Fruit fly (Drosophila melanogaster) whole organism, embryonic: ENCODE results near the gene Hmt4-20.

ENCODE experiments used
- CG11085 ChIP-seq: fragments of 200-800 bp; sonication (Bioruptor generic); IDR thresholded peaks from 2 replicates; pipeline ENCODE4 v1.3.6; 2022; ENCODE audit warnings: missing biosample characterization, missing genetic modification characterization
- CG12236 ChIP-seq: fragments of 200-800 bp; sonication (Bioruptor generic); optimal IDR thresholded peaks from 2 replicates; lab custom pipeline; 2016; ENCODE audit warnings: missing biosample characterization, missing genetic modification characterization
- CG18011 ChIP-seq: fragments of 200-800 bp; sonication (Bioruptor generic); optimal IDR thresholded peaks from 2 replicates; lab custom pipeline; 2017; ENCODE audit warnings: missing biosample characterization, missing genetic modification characterization, mild to moderate bottlenecking, moderate library complexity, missing genotype
- CG6175 ChIP-seq: fragments of 200-800 bp; sonication (Bioruptor generic); IDR thresholded peaks from 3 replicates; pipeline ENCODE4 v1.3.6; 2022; ENCODE audit warnings: missing biosample characterization, missing genetic modification characterization
- Fer2 ChIP-seq: fragments of 200-800 bp; sonication (Bioruptor generic); optimal IDR thresholded peaks from 2 replicates; lab custom pipeline; 2018; ENCODE audit warnings: missing biosample characterization, mild to moderate bottlenecking, missing genetic modification characterization, moderate library complexity
- prd ChIP-seq, 3 experiments: fragments of >200 bp in 2 of 3; fragments of 200-800 bp in 1 of 3; sonication (Bioruptor generic) in 1 of 3; optimal IDR thresholded peaks in 2 of 3; IDR thresholded peaks in 1 of 3; 2 replicates in 2 of 3; 3 replicates in 1 of 3; pipeline versions ENCODE4 v1.3.6 to Lab custom; 2017 to 2022; ENCODE audit warnings: missing biosample characterization in 1 of 3, missing genetic modification characterization in 1 of 3
- stwl ChIP-seq: fragments of 200-800 bp; sonication (Bioruptor generic); optimal IDR thresholded peaks from 3 replicates; lab custom pipeline; 2018; ENCODE audit warnings: missing biosample characterization, mild to moderate bottlenecking, missing genetic modification characterization, moderate library complexity
- vnd ChIP-seq: fragments of 200-800 bp; sonication (Bioruptor generic); IDR thresholded peaks from 3 replicates; pipeline ENCODE4 v1.3.6; 2022; ENCODE audit warnings: missing biosample characterization, missing genetic modification characterization; ENCODE audit not compliant: partially characterized antibody

- TF ChIP-seq vnd (GFP tag; lab: Robert Waterston, UW) = no peak
- TF ChIP-seq prd (optimal IDR thresholded peaks at IDR 0.05; lab: Kevin White, UChicago) = no peak
- TF ChIP-seq prd (GFP tag; IDR thresholded peaks at IDR 0.05; lab: Robert Waterston, UW) = no peak
- no peak for TF ChIP-seq Fer2 (tag; lab: Kevin White, UChicago)
- TF ChIP-seq CG11085 = no peak
- TF ChIP-seq CG18011 (GFP tag; lab: Kevin White, UChicago) = no peak
- no peak for TF ChIP-seq CG6175
- TF ChIP-seq CG12236 (GFP tag; lab: Kevin White, UChicago) = no peak
- TF ChIP-seq stwl (tag; lab: Kevin White, UChicago) = no peak
Measured at dm6 chrX:599727-600126, 56.1 kb downstream of the Hmt4-20 start.
